Fruit fly (Drosophila melanogaster) whole organism, embryonic: Measurements from ENCODE around the gene CG15880.

ENCODE experiments used
- CG10979 ChIP-seq: fragments of 200-800 bp; sonication (Bioruptor generic); optimal IDR thresholded peaks from 2 replicates; lab custom pipeline; 2018; ENCODE audit warnings: missing biosample characterization, mild to moderate bottlenecking, missing genetic modification characterization, moderate library complexity
- CG13123 ChIP-seq: fragments of 200-800 bp; sonication (Bioruptor generic); optimal IDR thresholded peaks from 2 replicates; lab custom pipeline; 2016; ENCODE audit warnings: missing biosample characterization, missing genetic modification characterization
- CG14667 ChIP-seq: fragments of 200-800 bp; sonication (Bioruptor generic); IDR thresholded peaks from 2 replicates; pipeline ENCODE4 v1.3.6; 2022; ENCODE audit warnings: missing biosample characterization, missing genetic modification characterization
- CG17912 ChIP-seq: fragments of 200-800 bp; sonication (Bioruptor generic); optimal IDR thresholded peaks from 2 replicates; lab custom pipeline; 2018; ENCODE audit warnings: missing biosample characterization, mild to moderate bottlenecking, missing genetic modification characterization
- CG1832 ChIP-seq: fragments of 200-800 bp; sonication (Bioruptor generic); optimal IDR thresholded peaks from 2 replicates; lab custom pipeline; 2017; ENCODE audit warnings: missing biosample characterization, mild to moderate bottlenecking, missing genetic modification characterization, inconsistent platforms
- CG2129 ChIP-seq: fragments of 200-800 bp; sonication (Bioruptor generic); IDR thresholded peaks from 2 replicates; pipeline ENCODE4 v1.3.6; 2022; ENCODE audit warnings: missing biosample characterization, missing genetic modification characterization; ENCODE audit not compliant: partially characterized antibody
- CG2202 ChIP-seq: fragments of 200-800 bp; sonication (Bioruptor generic); optimal IDR thresholded peaks from 2 replicates; lab custom pipeline; 2018; ENCODE audit warnings: missing biosample characterization, mild to moderate bottlenecking, missing genetic modification characterization
- CG2712 ChIP-seq: fragments of 200-800 bp; optimal IDR thresholded peaks from 3 replicates; lab custom pipeline; 2019; ENCODE audit warnings: missing biosample characterization, mild to moderate bottlenecking, missing genetic modification characterization, moderate library complexity
- CG3281 ChIP-seq: fragments of 200-800 bp; sonication (Bioruptor generic); optimal IDR thresholded peaks from 3 replicates; lab custom pipeline; 2017; ENCODE audit warnings: missing biosample characterization, mild to moderate bottlenecking, missing genetic modification characterization
- CG3838 ChIP-seq: fragments of 200-800 bp; sonication (Bioruptor generic); optimal IDR thresholded peaks from 3 replicates; lab custom pipeline; 2016; ENCODE audit warnings: missing biosample characterization, missing genetic modification characterization
- CG43689 ChIP-seq: fragments of 200-800 bp; sonication (Bioruptor generic); IDR thresholded peaks from 2 replicates; pipeline ENCODE4 v1.3.6; 2022; ENCODE audit warnings: missing biosample characterization, missing genetic modification characterization
- CG4404 ChIP-seq: fragments of 200-800 bp; sonication (Bioruptor generic); IDR thresholded peaks from 2 replicates; pipeline ENCODE4 v1.3.6; 2022; ENCODE audit warnings: missing biosample characterization, missing genetic modification characterization
- CG4424 ChIP-seq: fragments of 200-800 bp; sonication (Bioruptor generic); optimal IDR thresholded peaks from 3 replicates; lab custom pipeline; 2016; ENCODE audit warnings: missing biosample characterization, missing genetic modification characterization
- CG6765 ChIP-seq: fragments of 200-800 bp; sonication (Bioruptor generic); optimal IDR thresholded peaks from 3 replicates; lab custom pipeline; 2017; ENCODE audit warnings: missing biosample characterization, mild to moderate bottlenecking, missing genetic modification characterization
- CG6813 ChIP-seq: fragments of 200-800 bp; sonication (Bioruptor generic); optimal IDR thresholded peaks from 2 replicates; lab custom pipeline; 2017; ENCODE audit warnings: missing biosample characterization, missing genetic modification characterization, mild to moderate bottlenecking, moderate library complexity, missing genetic modification reagents
- CG7928 ChIP-seq: fragments of 200-800 bp; sonication (Bioruptor generic); optimal IDR thresholded peaks from 2 replicates; lab custom pipeline; 2017; ENCODE audit warnings: missing biosample characterization, mild to moderate bottlenecking, missing genetic modification characterization
- CG8478 ChIP-seq: fragments of >200 bp; optimal IDR thresholded peaks from 2 replicates; lab custom pipeline; 2018
- CG9797 ChIP-seq: fragments of 200-800 bp; sonication (Bioruptor generic); optimal IDR thresholded peaks from 3 replicates; lab custom pipeline; 2018; ENCODE audit warnings: missing biosample characterization, mild to moderate bottlenecking, missing genetic modification characterization
- CkIIα-i1 ChIP-seq: fragments of 200-800 bp; sonication (Bioruptor generic); IDR thresholded peaks from 2 replicates; pipeline ENCODE4 v1.3.6; 2022; ENCODE audit warnings: missing biosample characterization, missing genetic modification characterization
- D19B ChIP-seq: fragments of 200-800 bp; sonication (Bioruptor generic); optimal IDR thresholded peaks from 2 replicates; lab custom pipeline; 2017; ENCODE audit warnings: missing biosample characterization, mild to moderate bottlenecking, missing genetic modification characterization
- Doc2 ChIP-seq: fragments of 200-800 bp; sonication (Bioruptor generic); IDR thresholded peaks from 2 replicates; pipeline ENCODE4 v1.3.6; 2022; ENCODE audit warnings: missing biosample characterization, missing genetic modification characterization
- Dp ChIP-seq: fragments of 200-800 bp; sonication (Bioruptor generic); optimal IDR thresholded peaks from 2 replicates; lab custom pipeline; 2018; ENCODE audit warnings: missing biosample characterization, mild to moderate bottlenecking, missing genetic modification characterization, moderate library complexity
- Ets65A ChIP-seq: fragments of 200-800 bp; sonication (Bioruptor generic); peaks from one replicate; lab custom pipeline; 2016; ENCODE audit warnings: missing biosample characterization, missing genetic modification characterization
- HHEX ChIP-seq: fragments of 200-800 bp; sonication (Bioruptor generic); optimal IDR thresholded peaks from 3 replicates; lab custom pipeline; 2017; ENCODE audit warnings: missing biosample characterization, mild to moderate bottlenecking, missing genetic modification characterization, missing genetic modification reagents
- HLH4C ChIP-seq: fragments of 200-800 bp; sonication (Bioruptor generic); IDR thresholded peaks from 3 replicates; pipeline ENCODE4 v1.3.6; 2022; ENCODE audit warnings: missing biosample characterization, missing genetic modification characterization; ENCODE audit not compliant: partially characterized antibody
- Hmr ChIP-seq: fragments of 200-800 bp; sonication (Bioruptor generic); optimal IDR thresholded peaks from 3 replicates; lab custom pipeline; 2017; ENCODE audit warnings: mild to moderate bottlenecking, missing biosample characterization, missing genetic modification reagents, missing genetic modification characterization
- Hr3 ChIP-seq: fragments of 200-800 bp; sonication (Bioruptor generic); optimal IDR thresholded peaks from 3 replicates; lab custom pipeline; 2016; ENCODE audit warnings: missing biosample characterization, missing genetic modification characterization
- Hsf ChIP-seq: fragments of 200-800 bp; sonication (Bioruptor generic); optimal IDR thresholded peaks from 3 replicates; lab custom pipeline; 2016; ENCODE audit warnings: missing biosample characterization, missing genetic modification characterization
- MBD-R2 ChIP-seq: fragments of 200-800 bp; sonication (Bioruptor generic); IDR thresholded peaks from 2 replicates; pipeline ENCODE4 v1.3.6; 2022; ENCODE audit warnings: missing biosample characterization, missing genetic modification characterization
- Med ChIP-seq: fragments of 200-800 bp; sonication (Bioruptor generic); peaks from one replicate; lab custom pipeline; 2016; ENCODE audit warnings: missing biosample characterization, missing genetic modification characterization, mild to moderate bottlenecking, inconsistent platforms, moderate library complexity
- Poxn ChIP-seq: fragments of 200-800 bp; sonication (Bioruptor generic); IDR thresholded peaks from 2 replicates; pipeline ENCODE4 v1.3.6; 2022; ENCODE audit warnings: missing biosample characterization, missing genetic modification characterization
- Rfx ChIP-seq: fragments of 200-800 bp; sonication (Bioruptor generic); IDR thresholded peaks from 2 replicates; pipeline ENCODE4 v1.3.6; 2022; ENCODE audit warnings: missing biosample characterization, missing genetic modification characterization
- Vsx1 ChIP-seq: fragments of 200-800 bp; sonication (Bioruptor generic); optimal IDR thresholded peaks from 2 replicates; lab custom pipeline; 2017; ENCODE audit warnings: missing biosample characterization, mild to moderate bottlenecking, missing genetic modification characterization, missing genetic modification reagents
- chn ChIP-seq: fragments of 200-800 bp; sonication (Bioruptor generic); optimal IDR thresholded peaks from 2 replicates; lab custom pipeline; 2016; ENCODE audit warnings: missing biosample characterization, missing genetic modification characterization
- dan ChIP-seq: fragments of 200-800 bp; sonication (Bioruptor generic); IDR thresholded peaks from 2 replicates; pipeline ENCODE4 v1.3.6; 2022; ENCODE audit warnings: missing biosample characterization, missing genetic modification characterization
- en ChIP-seq: fragments of 200-800 bp; sonication (Bioruptor generic); optimal IDR thresholded peaks from 2 replicates; lab custom pipeline; 2016; ENCODE audit warnings: missing biosample characterization, missing genetic modification characterization
- esg ChIP-seq: fragments of 200-800 bp; sonication (Bioruptor generic); conservative IDR thresholded peaks from 2 replicates; pipeline ENCODE4 v1.3.6; 2022; ENCODE audit warnings: missing biosample characterization, missing genetic modification characterization
- fd64A ChIP-seq: fragments of 200-800 bp; sonication (Bioruptor generic); optimal IDR thresholded peaks from 3 replicates; lab custom pipeline; 2018; ENCODE audit warnings: missing biosample characterization, mild to moderate bottlenecking, missing genetic modification characterization
- gce ChIP-seq: fragments of 200-800 bp; sonication (Bioruptor generic); IDR thresholded peaks from 3 replicates; pipeline ENCODE4 v1.3.6; 2022; ENCODE audit warnings: missing biosample characterization, missing genetic modification characterization
- gfzf ChIP-seq: fragments of 200-800 bp; sonication (Bioruptor generic); optimal IDR thresholded peaks from 2 replicates; lab custom pipeline; 2016; ENCODE audit warnings: missing biosample characterization, mild to moderate bottlenecking, missing genetic modification characterization, moderate library complexity
- her ChIP-seq: fragments of 200-800 bp; sonication (Bioruptor generic); optimal IDR thresholded peaks from 2 replicates; lab custom pipeline; 2016; ENCODE audit warnings: missing biosample characterization, missing genetic modification characterization
- ind ChIP-seq: fragments of 200-800 bp; sonication (Bioruptor generic); optimal IDR thresholded peaks from 3 replicates; lab custom pipeline; 2016; ENCODE audit warnings: missing biosample characterization, missing genetic modification characterization
- lbe ChIP-seq: fragments of 200-800 bp; sonication (Bioruptor generic); optimal IDR thresholded peaks from 2 replicates; lab custom pipeline; 2016; ENCODE audit warnings: missing biosample characterization, mild to moderate bottlenecking, missing genetic modification characterization
- lov ChIP-seq, 2 experiments: fragments of 200-800 bp in 1 of 2; fragments of >200 bp in 1 of 2; sonication (Bioruptor generic) in 1 of 2; IDR thresholded peaks in 1 of 2; optimal IDR thresholded peaks in 1 of 2; 2 replicates in 1 of 2; 3 replicates in 1 of 2; pipeline versions ENCODE4 v1.3.6 to Lab custom; 2017 to 2022; ENCODE audit warnings: missing biosample characterization in 1 of 2, missing genetic modification characterization in 1 of 2
- pho ChIP-seq: fragments of 200-800 bp; sonication (Bioruptor generic); optimal IDR thresholded peaks from 2 replicates; lab custom pipeline; 2016; ENCODE audit warnings: missing biosample characterization, missing genetic modification characterization
- repo ChIP-seq: fragments of 200-800 bp; sonication (Bioruptor generic); optimal IDR thresholded peaks from 2 replicates; lab custom pipeline; 2016; ENCODE audit warnings: missing biosample characterization, missing genetic modification characterization
- sens ChIP-seq: fragments of 200-800 bp; sonication (Bioruptor generic); peaks from one replicate; lab custom pipeline; 2016; ENCODE audit warnings: missing biosample characterization, missing genetic modification characterization
- slou ChIP-seq: fragments of 200-800 bp; sonication (Bioruptor generic); optimal IDR thresholded peaks from 3 replicates; lab custom pipeline; 2016; ENCODE audit warnings: missing biosample characterization, missing genetic modification characterization
- tio ChIP-seq: fragments of 200-800 bp; sonication (Bioruptor generic); optimal IDR thresholded peaks from 2 replicates; lab custom pipeline; 2017; ENCODE audit warnings: missing biosample characterization, missing genetic modification characterization, inconsistent platforms
- trem ChIP-seq: fragments of 200-800 bp; optimal IDR thresholded peaks from 3 replicates; lab custom pipeline; 2019; ENCODE audit warnings: missing biosample characterization, mild to moderate bottlenecking, missing genetic modification characterization, moderate library complexity
- trh ChIP-seq: fragments of 200-800 bp; sonication (Bioruptor generic); optimal IDR thresholded peaks from 2 replicates; lab custom pipeline; 2016; ENCODE audit warnings: missing biosample characterization, missing genetic modification characterization
- zen ChIP-seq: fragments of 200-800 bp; sonication (Bioruptor generic); optimal IDR thresholded peaks from 3 replicates; lab custom pipeline; 2018; ENCODE audit warnings: missing biosample characterization, mild to moderate bottlenecking, missing genetic modification characterization, moderate library complexity
- zfh1 ChIP-seq: fragments of 200-800 bp; sonication (Bioruptor generic); IDR thresholded peaks from 3 replicates; pipeline ENCODE4 v1.3.6; 2022; ENCODE audit warnings: missing biosample characterization, missing genetic modification characterization

Gene CG15880

dm6 chr2L:856001-856400 is 38.3 kb upstream of the CG15880 start (continued):
- no peak for TF ChIP-seq MBD-R2 (GFP tag; lab: Robert Waterston, UW)
- peak; percentile 62 for TF ChIP-seq CG6813
- no peak for TF ChIP-seq chn (GFP tag; lab: Kevin White, UChicago)
- TF ChIP-seq Vsx1 (GFP tag; lab: Kevin White, UChicago): no peak
- TF ChIP-seq pho: no peak
- TF ChIP-seq trh (GFP tag; lab: Kevin White, UChicago): no peak
- TF ChIP-seq esg (GFP tag; lab: Robert Waterston, UW): no peak
- no peak for TF ChIP-seq CG7928 (GFP tag; lab: Kevin White, UChicago)
- TF ChIP-seq lbe (GFP tag; lab: Kevin White, UChicago): peak; percentile 59
- TF ChIP-seq CG1832 (GFP tag; lab: Kevin White, UChicago): no peak
- no peak for TF ChIP-seq dan (GFP tag; lab: Robert Waterston, UW)
- no peak for TF ChIP-seq CG10979 (tag; lab: Kevin White, UChicago)
- peak; percentile 37; the same call in 1 of the 3 replicates for TF ChIP-seq zfh1 (GFP tag; lab: Robert Waterston, UW)
- TF ChIP-seq tio (GFP tag; lab: Kevin White, UChicago): no peak
- TF ChIP-seq Med (GFP tag; lab: Kevin White, UChicago): peak; percentile 75
- TF ChIP-seq Rfx (GFP tag; lab: Robert Waterston, UW): peak; percentile 40; the same call in 1 of the 2 replicates
- no peak for TF ChIP-seq HLH4C
- no peak for TF ChIP-seq her (GFP tag; lab: Kevin White, UChicago)
- no peak for TF ChIP-seq Hr3 (GFP tag; lab: Kevin White, UChicago)
- TF ChIP-seq CG43689 (GFP tag; lab: Robert Waterston, UW): no peak
- TF ChIP-seq CG2129 (GFP tag; lab: Robert Waterston, UW): no peak
- TF ChIP-seq Hsf (GFP tag; lab: Kevin White, UChicago): no peak
- TF ChIP-seq repo (GFP tag; lab: Kevin White, UChicago): no peak
- no peak for TF ChIP-seq CG17912 (GFP tag; lab: Kevin White, UChicago)
- peak; percentile 0 for TF ChIP-seq CG2202 (tag; lab: Kevin White, UChicago)
- peak; percentile 60 for TF ChIP-seq fd64A (GFP tag; lab: Kevin White, UChicago)
- peak; percentile 82 for TF ChIP-seq sens (GFP tag; lab: Kevin White, UChicago)
- TF ChIP-seq slou (GFP tag; lab: Kevin White, UChicago): no peak
- TF ChIP-seq CG6765 (GFP tag; lab: Kevin White, UChicago): no peak
- no peak for TF ChIP-seq lov (optimal IDR thresholded peaks at IDR 0.05; lab: Kevin White, UChicago)
- no peak for TF ChIP-seq lov (GFP tag; IDR thresholded peaks at IDR 0.05; lab: Robert Waterston, UW)
- no peak for TF ChIP-seq CG3838 (GFP tag; lab: Kevin White, UChicago)
- no peak for TF ChIP-seq ind (GFP tag; lab: Kevin White, UChicago)
- TF ChIP-seq CG4404: no peak
- peak; percentile 14 for TF ChIP-seq Hmr (GFP tag; lab: Kevin White, UChicago)
- TF ChIP-seq Poxn (GFP tag; lab: Robert Waterston, UW): no peak
- no peak for TF ChIP-seq en
- TF ChIP-seq HHEX (GFP tag; lab: Kevin White, UChicago): no peak
- TF ChIP-seq Ets65A (GFP tag; lab: Kevin White, UChicago): no peak
- no peak for TF ChIP-seq CG9797 (GFP tag; lab: Kevin White, UChicago)
- no peak for TF ChIP-seq CG13123 (GFP tag; lab: Kevin White, UChicago)
- no peak for TF ChIP-seq Dp (GFP tag; lab: Kevin White, UChicago)
- TF ChIP-seq Doc2 (GFP tag; lab: Robert Waterston, UW): no peak
- no peak for TF ChIP-seq CG2712 (tag; lab: Kevin White, UChicago)
- TF ChIP-seq CG14667 (GFP tag; lab: Robert Waterston, UW): no peak
- TF ChIP-seq gce (GFP tag; lab: Robert Waterston, UW): no peak
- TF ChIP-seq gfzf (GFP tag; lab: Kevin White, UChicago): no peak
- no peak for TF ChIP-seq CG8478
- TF ChIP-seq zen (tag; lab: Kevin White, UChicago): no peak
- no peak for TF ChIP-seq D19B
- TF ChIP-seq CG3281: peak; percentile 29
- no peak for TF ChIP-seq CG4424 (GFP tag; lab: Kevin White, UChicago)
- no peak for TF ChIP-seq trem (tag; lab: Kevin White, UChicago)
- no peak for TF ChIP-seq CkIIα-i1
